Worm (Caenorhabditis elegans): ENCODE measurements around the gene ilcr-2.

ilcr-2 gene

ce11 chrII:5481982-5482381, 6.9 kb downstream of the ilcr-2 start, which contains the start of gene cal-8:
TSS of gene cal-8 (minus strand) at chrII:5482041.
- peak in 1 of 2 experiments; percentile 98 for TF ChIP-seq unc-62 (GFP tag; optimal IDR thresholded peaks at IDR 0.05 in 1 of 2)
- no peak for TF ChIP-seq unc-62 (tag; optimal IDR thresholded peaks at IDR 0.05)
- TF ChIP-seq attf-4 (tag; optimal IDR thresholded peaks at IDR 0.05), result no peak

- no peak for TF ChIP-seq T20F7.1 (GFP tag; optimal IDR thresholded peaks at IDR 0.05)
- TF ChIP-seq nhr-11 (tag; optimal IDR thresholded peaks at IDR 0.05), result no peak
- no peak for TF ChIP-seq ceh-62 (tag; optimal IDR thresholded peaks at IDR 0.05)
- no peak for TF ChIP-seq ceh-82 (tag; optimal IDR thresholded peaks at IDR 0.05)
- TF ChIP-seq nhr-111 (GFP tag; optimal IDR thresholded peaks at IDR 0.05), result no peak
- no peak for TF ChIP-seq pqm-1 (tag; optimal IDR thresholded peaks at IDR 0.05)
- no peak for TF ChIP-seq mep-1 (tag; optimal IDR thresholded peaks at IDR 0.05)
- TF ChIP-seq dmd-9 (GFP tag; IDR thresholded peaks at IDR 0.05), result no peak
- no peak for TF ChIP-seq lin-38 (GFP tag; IDR thresholded peaks at IDR 0.05)
- TF ChIP-seq lin-39 (tag; optimal IDR thresholded peaks at IDR 0.05), result no peak
- TF ChIP-seq zip-2 (tag; optimal IDR thresholded peaks at IDR 0.05), result no peak
- TF ChIP-seq ceh-28 (tag; optimal IDR thresholded peaks at IDR 0.05), result no peak
- no peak for TF ChIP-seq unc-39 (tag; optimal IDR thresholded peaks at IDR 0.05)
- no peak for TF ChIP-seq attf-4 (tag; optimal IDR thresholded peaks at IDR 0.05)
- no peak for TF ChIP-seq nhr-77 (tag; optimal IDR thresholded peaks at IDR 0.05)
- TF ChIP-seq hlh-11 (tag; optimal IDR thresholded peaks at IDR 0.05), result no peak
- TF ChIP-seq mdt-29 (GFP tag; IDR thresholded peaks at IDR 0.05), result no peak
- no peak for TF ChIP-seq F10B5.3 (tag; optimal IDR thresholded peaks at IDR 0.05)
- no peak for TF ChIP-seq fos-1 (tag; optimal IDR thresholded peaks at IDR 0.05)
- TF ChIP-seq dve-1 (tag; optimal IDR thresholded peaks at IDR 0.05; ENCODE audit: insufficient read depth), result no peak
Measured at ce11 chrII:5487844-5488243, 12.8 kb downstream of the ilcr-2 start, which contains the start of gene nep-5. TSS of gene nep-5 (plus strand) at chrII:5488144.

ce11 chrII:5494405-5494804, 19.4 kb downstream of the ilcr-2 start, which contains the start of gene F12A10.6:
TSS of gene F12A10.6 (minus strand) at chrII:5494505.
- no peak for TF ChIP-seq aly-2 (tag; optimal IDR thresholded peaks at IDR 0.05)
- no peak for TF ChIP-seq R02D3.7 (tag; optimal IDR thresholded peaks at IDR 0.05)
- no peak for TF ChIP-seq tra-1 (GFP tag; IDR thresholded peaks at IDR 0.05)
- TF ChIP-seq saeg-2 (GFP tag; IDR thresholded peaks at IDR 0.05), result no peak

- TF ChIP-seq hlh-11 (tag; optimal IDR thresholded peaks at IDR 0.05) (peak; percentile 30), lin-13 (GFP tag; optimal IDR thresholded peaks at IDR 0.05) (no peak), nhr-28 (tag; optimal IDR thresholded peaks at IDR 0.05) (peak; percentile 77)
Measured at ce11 chrII:5496375-5496774, 21.3 kb downstream of the ilcr-2 start, which contains the start of gene F12A10.1. TSS of gene F12A10.1 (plus strand) at chrII:5496540.

ce11 chrII:5497541-5497940, 22.5 kb downstream of the ilcr-2 start:
- no peak for TF ChIP-seq R02D3.7 (tag; optimal IDR thresholded peaks at IDR 0.05)

ce11 chrII:5498156-5498739, 23.2 kb downstream of the ilcr-2 start, which contains the start of the genes suex-1 and F12A10.9:
TSS of gene suex-1 (minus strand) at chrII:5498256.
TSS of gene F12A10.9 (plus strand) at chrII:5498689.
- peak; percentile 33 for TF ChIP-seq aha-1 (tag)
- no peak for TF ChIP-seq nhr-11 (tag; optimal IDR thresholded peaks at IDR 0.05)

ce11 chrII:5500470-5500869, 25.4 kb downstream of the ilcr-2 start, which contains the start of gene fzy-1:
TSS of gene fzy-1 (plus strand) at chrII:5500770.
- no peak for TF ChIP-seq nhr-6 (tag; optimal IDR thresholded peaks at IDR 0.05)
- TF ChIP-seq set-16 (GFP tag; IDR thresholded peaks at IDR 0.05), result no peak
- no peak for TF ChIP-seq mxl-3 (GFP tag; optimal IDR thresholded peaks at IDR 0.05)
- TF ChIP-seq php-3 (GFP tag; IDR thresholded peaks at IDR 0.05), result no peak
- TF ChIP-seq dmd-6 (GFP tag; IDR thresholded peaks at IDR 0.05), result no peak
- TF ChIP-seq spr-3 (GFP tag; optimal IDR thresholded peaks at IDR 0.05), result no peak
- no peak for TF ChIP-seq ceh-20 (GFP tag; IDR thresholded peaks at IDR 0.05)
- TF ChIP-seq snpc-4 (tag; optimal IDR thresholded peaks at IDR 0.05), result no peak
- TF ChIP-seq zfp-3 (GFP tag; conservative IDR thresholded peaks at IDR 0.05), result no peak
- TF ChIP-seq F44E2.7 (GFP tag; IDR thresholded peaks at IDR 0.05), result no peak
- no peak for TF ChIP-seq spr-1 (tag; optimal IDR thresholded peaks at IDR 0.05)
- no peak for TF ChIP-seq madf-5 (GFP tag; IDR thresholded peaks at IDR 0.05)
- TF ChIP-seq sdz-12 (GFP tag; optimal IDR thresholded peaks at IDR 0.05), result no peak
- TF ChIP-seq zip-2 (tag; optimal IDR thresholded peaks at IDR 0.05), result no peak
